Worm (Caenorhabditis elegans) whole organism, late embryonic: ENCODE measurements around the gene rps-4.

Experiments
- C38D4.7 ChIP-seq: fragments of 200-800 bp; sonication (Bioruptor generic); optimal IDR thresholded peaks from 2 replicates; lab custom pipeline; 2018; ENCODE audit warnings: mild to moderate bottlenecking, missing genetic modification characterization, moderate library complexity, missing compliant biosample characterization
- K02D7.2 ChIP-seq: sonication (generic microtip); optimal IDR thresholded peaks from 2 replicates; lab custom pipeline; 2017; ENCODE audit warnings: mild to moderate bottlenecking, missing genetic modification characterization, missing compliant biosample characterization
- T23F11.4 ChIP-seq: fragments of 200-800 bp; sonication (Bioruptor generic); optimal IDR thresholded peaks from 2 replicates; lab custom pipeline; 2018; ENCODE audit warnings: mild to moderate bottlenecking, missing genetic modification characterization, missing compliant biosample characterization
- Y22D7AL.16 ChIP-seq: sonication (generic microtip); optimal IDR thresholded peaks from 2 replicates; lab custom pipeline; 2016; ENCODE audit warnings: missing genetic modification characterization, missing compliant biosample characterization
- ama-1 ChIP-seq: fragments of 150-350 bp; optimal IDR thresholded peaks from 2 replicates; lab custom pipeline; 2014
- ceh-14 ChIP-seq: sonication (generic microtip); optimal IDR thresholded peaks from 2 replicates; lab custom pipeline; 2016; ENCODE audit warnings: missing genotype, missing genetic modification characterization, missing compliant biosample characterization
- ceh-18 ChIP-seq: sonication (generic microtip); optimal IDR thresholded peaks from 2 replicates; lab custom pipeline; 2016; ENCODE audit warnings: missing genetic modification characterization, missing compliant biosample characterization
- ceh-2 ChIP-seq: sonication (generic microtip); optimal IDR thresholded peaks from 2 replicates; lab custom pipeline; 2016; ENCODE audit warnings: missing genotype, missing genetic modification characterization, missing compliant biosample characterization
- ceh-30 ChIP-seq: fragments of 150-350 bp; optimal IDR thresholded peaks from 2 replicates; lab custom pipeline; 2014; ENCODE audit warnings: missing biosample characterization, missing genetic modification characterization
- ceh-34 ChIP-seq: sonication (generic microtip); optimal IDR thresholded peaks from 2 replicates; lab custom pipeline; 2016; ENCODE audit warnings: mild to moderate bottlenecking, missing genetic modification characterization, missing compliant biosample characterization
- ceh-6 ChIP-seq: fragments of 200-800 bp; sonication (Bioruptor generic); optimal IDR thresholded peaks from 2 replicates; lab custom pipeline; 2018; ENCODE audit warnings: mild to moderate bottlenecking, missing genetic modification characterization, missing compliant biosample characterization
- ceh-9 ChIP-seq: sonication (generic microtip); optimal IDR thresholded peaks from 2 replicates; lab custom pipeline; 2016; ENCODE audit warnings: mild to moderate bottlenecking, missing genetic modification characterization, inconsistent platforms, missing compliant biosample characterization
- dmd-4 ChIP-seq: sonication (generic microtip); optimal IDR thresholded peaks from 2 replicates; lab custom pipeline; 2016; ENCODE audit warnings: borderline replicate concordance, missing genetic modification characterization, missing compliant biosample characterization
- dve-1 ChIP-seq: sonication (generic microtip); optimal IDR thresholded peaks from 2 replicates; lab custom pipeline; 2017; ENCODE audit warnings: antibody characterized with exemption, mild to moderate bottlenecking, missing genetic modification characterization, missing compliant biosample characterization
- elt-2 ChIP-seq: sonication (generic microtip); optimal IDR thresholded peaks from 2 replicates; lab custom pipeline; 2016; ENCODE audit warnings: missing genetic modification reagents, missing genetic modification characterization, missing compliant biosample characterization
- elt-4 ChIP-seq: sonication (generic microtip); optimal IDR thresholded peaks from 2 replicates; lab custom pipeline; 2016; ENCODE audit warnings: missing genetic modification characterization, missing compliant biosample characterization
- eyg-1 ChIP-seq: sonication (generic microtip); optimal IDR thresholded peaks from 2 replicates; lab custom pipeline; 2016; ENCODE audit warnings: missing genotype, missing genetic modification characterization, missing compliant biosample characterization
- fax-1 ChIP-seq: sonication (generic microtip); optimal IDR thresholded peaks from 2 replicates; lab custom pipeline; 2016; ENCODE audit warnings: missing genotype, missing genetic modification characterization, missing compliant biosample characterization
- hlh-13 ChIP-seq: fragments of 200-800 bp; sonication (Bioruptor generic); optimal IDR thresholded peaks from 2 replicates; lab custom pipeline; 2018; ENCODE audit warnings: mild to moderate bottlenecking, missing genetic modification characterization, missing compliant biosample characterization
- hlh-30 ChIP-seq: sonication (generic microtip); optimal IDR thresholded peaks from 2 replicates; lab custom pipeline; 2017; ENCODE audit warnings: antibody characterized with exemption, missing genetic modification characterization, missing compliant biosample characterization; ENCODE audit not compliant: insufficient read depth
- hlh-6 ChIP-seq: sonication (generic microtip); optimal IDR thresholded peaks from 2 replicates; lab custom pipeline; 2016; ENCODE audit warnings: missing genotype, missing genetic modification characterization, missing compliant biosample characterization
- hlh-8 ChIP-seq: sonication (generic microtip); optimal IDR thresholded peaks from 2 replicates; lab custom pipeline; 2016; ENCODE audit warnings: missing genotype, missing genetic modification characterization, missing compliant biosample characterization
- lim-6 ChIP-seq: sonication (generic microtip); optimal IDR thresholded peaks from 2 replicates; lab custom pipeline; 2016; ENCODE audit warnings: missing genetic modification characterization, missing compliant biosample characterization
- lin-11 ChIP-seq: fragments of 200-800 bp; sonication (Bioruptor generic); optimal IDR thresholded peaks from 2 replicates; lab custom pipeline; 2018; ENCODE audit warnings: mild to moderate bottlenecking, missing genetic modification characterization, missing compliant biosample characterization
- mec-3 ChIP-seq: sonication (generic microtip); optimal IDR thresholded peaks from 2 replicates; lab custom pipeline; 2016; ENCODE audit warnings: borderline replicate concordance, missing genetic modification characterization, missing compliant biosample characterization
- nhr-232 ChIP-seq: sonication (generic microtip); optimal IDR thresholded peaks from 2 replicates; lab custom pipeline; 2016; ENCODE audit warnings: missing genetic modification characterization, missing compliant biosample characterization
- pag-3 ChIP-seq: sonication (generic microtip); optimal IDR thresholded peaks from 2 replicates; lab custom pipeline; 2016; ENCODE audit warnings: missing compliant biosample characterization, missing genetic modification characterization, borderline replicate concordance
- pat-9 ChIP-seq: fragments of 200-800 bp; sonication (Bioruptor generic); optimal IDR thresholded peaks from 2 replicates; lab custom pipeline; 2018; ENCODE audit warnings: mild to moderate bottlenecking, missing genetic modification characterization, moderate library complexity, missing compliant biosample characterization
- pax-1 ChIP-seq: fragments of 150-350 bp; optimal IDR thresholded peaks from 2 replicates; lab custom pipeline; 2014; ENCODE audit warnings: missing biosample characterization, missing genetic modification characterization
- pha-2 ChIP-seq: sonication (generic microtip); optimal IDR thresholded peaks from 2 replicates; lab custom pipeline; 2017; ENCODE audit warnings: mild to moderate bottlenecking, missing genetic modification characterization, missing compliant biosample characterization
- pqm-1 ChIP-seq: sonication (generic microtip); optimal IDR thresholded peaks from 2 replicates; lab custom pipeline; 2016; ENCODE audit warnings: missing genetic modification characterization, missing compliant biosample characterization
- pros-1 ChIP-seq: fragments of 150-350 bp; optimal IDR thresholded peaks from 2 replicates; lab custom pipeline; 2014; ENCODE audit warnings: missing biosample characterization, missing genetic modification reagents, missing genetic modification characterization
- sdc-2 ChIP-seq: sonication (generic microtip); optimal IDR thresholded peaks from 2 replicates; lab custom pipeline; 2016; ENCODE audit warnings: missing genotype, missing genetic modification characterization, missing compliant biosample characterization
- sox-2 ChIP-seq: fragments of 200-800 bp; sonication (Bioruptor generic); IDR thresholded peaks from 2 replicates; pipeline ENCODE4 v1.3.6; 2022; ENCODE audit warnings: missing genetic modification reagents, missing genetic modification characterization, missing compliant biosample characterization
- syd-9 ChIP-seq: sonication (generic microtip); optimal IDR thresholded peaks from 2 replicates; lab custom pipeline; 2016; ENCODE audit warnings: mild to moderate bottlenecking, missing genetic modification characterization, moderate library complexity, missing compliant biosample characterization
- tbx-7 ChIP-seq: sonication (generic microtip); optimal IDR thresholded peaks from 2 replicates; lab custom pipeline; 2016; ENCODE audit warnings: missing genotype, missing genetic modification characterization, missing compliant biosample characterization
- unc-42 ChIP-seq: sonication (generic microtip); optimal IDR thresholded peaks from 2 replicates; lab custom pipeline; 2016; ENCODE audit warnings: missing genotype, missing genetic modification characterization, missing compliant biosample characterization
- zip-5 ChIP-seq: sonication (generic microtip); optimal IDR thresholded peaks from 2 replicates; lab custom pipeline; 2016; ENCODE audit warnings: missing genetic modification characterization, missing compliant biosample characterization
- ztf-16 ChIP-seq: sonication (generic microtip); optimal IDR thresholded peaks from 2 replicates; lab custom pipeline; 2017; ENCODE audit warnings: missing genetic modification characterization, missing compliant biosample characterization

rps-4 gene

DNA sequence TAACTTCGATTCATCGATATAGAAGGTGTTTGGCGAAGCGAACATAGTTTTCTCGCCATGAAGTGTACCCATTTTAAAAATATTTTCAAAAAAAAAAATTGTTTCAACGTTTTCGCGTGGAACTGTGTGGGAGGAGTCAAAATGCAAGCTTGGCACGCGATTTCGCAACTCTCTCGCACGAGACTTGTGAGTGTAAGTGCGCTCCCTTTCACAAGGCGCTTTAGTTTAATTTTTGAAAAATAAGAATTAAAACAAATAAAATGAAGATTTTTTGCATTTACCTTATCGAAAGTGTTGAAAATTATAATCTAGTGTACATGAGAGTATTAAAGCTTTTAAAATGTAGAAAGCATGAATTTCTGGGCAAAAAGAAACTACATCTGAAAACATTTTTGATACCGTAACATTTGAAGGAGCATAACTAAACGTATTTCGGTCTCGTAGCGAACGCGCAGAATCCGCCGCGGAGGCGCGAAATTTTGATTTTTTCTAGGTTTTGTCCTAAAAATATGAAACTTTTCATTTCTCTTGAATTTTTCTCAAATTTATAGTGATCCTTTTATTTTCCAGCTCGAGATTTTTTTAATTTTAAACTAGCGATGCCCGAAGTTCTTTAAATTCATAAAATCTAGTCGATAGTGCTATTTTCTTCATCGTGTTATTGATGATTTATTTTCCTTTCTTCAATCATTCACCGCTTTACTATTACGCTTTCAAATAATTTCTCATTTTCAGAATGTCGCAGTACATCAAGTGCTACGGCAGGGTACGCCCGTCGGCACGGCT lies 44.8 kb downstream of the rps-4 start, which contains the start of the genes cogc-2 and klp-18 (continued):
- TF ChIP-seq ceh-2 (tag; lab: Kevin White, UChicago) (peak; percentile 77), mec-3 (tag; lab: Kevin White, UChicago) (no peak), Y22D7AL.16 (tag; lab: Kevin White, UChicago) (peak; percentile 22), tbx-7 (tag; lab: Kevin White, UChicago) (peak; percentile 11), sdc-2 (tag; lab: Kevin White, UChicago) (peak; percentile 45), ceh-34 (peak; percentile 44), pax-1 (tag; lab: Kevin White, UChicago) (peak; percentile 46), dmd-4 (tag; lab: Kevin White, UChicago) (no peak), lin-11 (tag; lab: Kevin White, UChicago) (peak; percentile 29), hlh-6 (tag; lab: Kevin White, UChicago) (no peak), zip-5 (tag; lab: Kevin White, UChicago) (peak; percentile 18), ceh-14 (tag; lab: Kevin White, UChicago) (peak; percentile 62), syd-9 (tag; lab: Kevin White, UChicago) (no peak), pros-1 (no peak), sox-2 (GFP tag; lab: Robert Waterston, UW) (no peak), elt-4 (no peak), pha-2 (tag; lab: Kevin White, UChicago) (peak; percentile 52), ceh-18 (tag; lab: Kevin White, UChicago) (peak; percentile 45), dve-1 (no peak), ama-1 (lab: Kevin White, UChicago) (no peak), elt-2 (tag; lab: Kevin White, UChicago) (peak; percentile 80), unc-42 (tag; lab: Kevin White, UChicago) (peak; percentile 45), ceh-9 (tag; lab: Kevin White, UChicago) (no peak), fax-1 (tag; lab: Kevin White, UChicago) (peak; percentile 46), eyg-1 (tag; lab: Kevin White, UChicago) (no peak), K02D7.2 (tag; lab: Kevin White, UChicago) (no peak), ztf-16 (tag; lab: Kevin White, UChicago) (peak; percentile 58), hlh-30 (tag; lab: Kevin White, UChicago) (peak; percentile 71)

DNA sequence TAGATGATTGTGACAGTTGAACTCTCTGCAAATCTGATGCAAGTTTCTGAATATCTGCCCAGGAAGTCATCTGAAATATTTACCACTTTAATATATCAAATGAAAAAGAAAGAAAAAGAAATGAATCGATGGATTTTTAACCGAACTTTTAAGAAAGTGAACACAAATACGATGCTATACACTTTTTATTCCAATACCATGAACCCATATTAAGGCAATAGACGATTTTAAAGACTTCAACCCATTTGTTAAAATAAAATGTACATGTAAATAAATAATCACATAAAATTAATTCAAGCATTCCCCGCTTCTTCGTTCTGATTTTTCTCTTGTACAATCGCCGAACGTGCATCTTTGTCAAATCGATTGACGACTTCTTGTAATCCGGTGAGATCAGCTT lies 47.7 kb downstream of the rps-4 start, which contains the start of gene ufl-1:
ufl-1 (minus strand) TSS at position 70 of the 400 bp plus-strand sequence.
- TF ChIP-seq pat-9 (tag; lab: Kevin White, UChicago) (no peak), sdc-2 (tag; lab: Kevin White, UChicago) (no peak), lim-6 (no peak), ceh-6 (no peak), pqm-1 (tag; lab: Kevin White, UChicago) (no peak), pag-3 (tag; lab: Kevin White, UChicago) (no peak), eyg-1 (tag; lab: Kevin White, UChicago) (no peak), dmd-4 (tag; lab: Kevin White, UChicago) (no peak), hlh-8 (tag; lab: Kevin White, UChicago) (no peak), C38D4.7 (GFP tag; lab: Kevin White, UChicago) (no peak), mec-3 (tag; lab: Kevin White, UChicago) (no peak), ama-1 (lab: Kevin White, UChicago) (no peak), ceh-2 (tag; lab: Kevin White, UChicago) (no peak), pros-1 (no peak), ceh-30 (tag; lab: Kevin White, UChicago) (no peak), nhr-232 (tag; lab: Kevin White, UChicago) (no peak), hlh-13 (no peak), T23F11.4 (no peak), tbx-7 (tag; lab: Kevin White, UChicago) (no peak)
